Worm (Caenorhabditis elegans): Measurements from ENCODE around the gene C25G4.2.

C25G4.2 gene

DNA sequence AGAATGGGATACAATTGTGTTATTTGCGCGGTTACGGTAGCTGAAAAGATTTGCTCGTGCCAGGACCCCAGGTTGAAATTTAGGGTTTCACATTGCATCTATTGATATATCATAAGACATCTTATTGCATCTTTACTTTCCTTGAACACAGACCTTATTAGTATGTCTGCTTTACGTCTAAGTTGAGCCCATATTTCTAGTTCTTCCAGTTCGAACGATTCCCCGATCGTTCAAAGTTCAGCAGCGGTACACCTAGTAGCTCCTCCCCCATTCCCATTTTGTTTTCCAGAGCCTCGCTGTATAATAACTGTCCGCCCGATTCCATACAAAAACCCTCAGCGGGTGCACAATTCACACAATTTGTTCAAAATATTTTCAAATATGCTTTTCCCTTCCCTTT, 2.1 kb downstream of the C25G4.2 start, which contains the start of gene C25G4.17:
C25G4.17 (plus strand) TSS at position 301 of the 400 bp plus-strand sequence.
- TF ChIP-seq gmeb-2 (tag; optimal IDR thresholded peaks at IDR 0.05) (no peak), ceh-31 (tag; optimal IDR thresholded peaks at IDR 0.05) (no peak), ceh-19 (GFP tag; optimal IDR thresholded peaks at IDR 0.05) (no peak), fkh-6 (tag; optimal IDR thresholded peaks at IDR 0.05) (no peak), ceh-45 (GFP tag; IDR thresholded peaks at IDR 0.05) (no peak), ama-1 (optimal IDR thresholded peaks at IDR 0.05) (no peak), zip-5 (tag; optimal IDR thresholded peaks at IDR 0.05) (no peak), pag-3 (tag; optimal IDR thresholded peaks at IDR 0.05; ENCODE audit: borderline replicate concordance) (no peak), hlh-13 (GFP tag; optimal IDR thresholded peaks at IDR 0.05) (no peak), hlh-30 (tag; optimal IDR thresholded peaks at IDR 0.05; ENCODE audit: insufficient read depth) (no peak), nfya-1 (tag; optimal IDR thresholded peaks at IDR 0.05) (no peak), ceh-6 (GFP tag; optimal IDR thresholded peaks at IDR 0.05) (no peak), dmd-4 (tag; optimal IDR thresholded peaks at IDR 0.05; ENCODE audit: borderline replicate concordance) (no peak), pax-1 (tag; optimal IDR thresholded peaks at IDR 0.05) (no peak), unc-86 (tag; optimal IDR thresholded peaks at IDR 0.05) (no peak), ceh-30 (tag; optimal IDR thresholded peaks at IDR 0.05) (no peak), ceh-18 (tag; optimal IDR thresholded peaks at IDR 0.05) (no peak), K02D7.2 (tag; optimal IDR thresholded peaks at IDR 0.05) (no peak), sox-2 (GFP tag; IDR thresholded peaks at IDR 0.05) (no peak)

DNA sequence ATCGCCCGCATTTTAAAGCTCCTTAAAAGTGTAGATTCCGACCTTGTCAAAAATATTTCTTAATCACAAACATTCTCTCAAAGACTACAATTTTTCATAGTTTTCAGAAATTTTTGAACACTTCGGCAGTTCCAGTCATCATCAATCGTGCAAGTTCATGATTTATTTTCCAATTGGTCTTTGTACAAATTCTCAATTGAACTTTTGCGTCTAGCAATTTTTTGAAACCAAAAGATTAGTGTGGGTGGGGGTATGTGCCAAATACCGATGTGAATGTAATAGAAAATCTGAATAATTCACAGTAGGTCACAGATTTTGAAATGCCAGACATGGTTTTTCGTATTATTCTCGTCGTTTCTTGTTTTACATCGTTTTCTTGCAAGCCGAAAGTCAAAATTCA, 5.5 kb downstream of the C25G4.2 start, which contains the start of gene clec-185:
clec-185 (plus strand) TSS at position 301 of the 400 bp plus-strand sequence.
- TF ChIP-seq pha-4 (tag; optimal IDR thresholded peaks at IDR 0.05) = no peak
- no peak for TF ChIP-seq lin-11 (tag; optimal IDR thresholded peaks at IDR 0.05)

DNA sequence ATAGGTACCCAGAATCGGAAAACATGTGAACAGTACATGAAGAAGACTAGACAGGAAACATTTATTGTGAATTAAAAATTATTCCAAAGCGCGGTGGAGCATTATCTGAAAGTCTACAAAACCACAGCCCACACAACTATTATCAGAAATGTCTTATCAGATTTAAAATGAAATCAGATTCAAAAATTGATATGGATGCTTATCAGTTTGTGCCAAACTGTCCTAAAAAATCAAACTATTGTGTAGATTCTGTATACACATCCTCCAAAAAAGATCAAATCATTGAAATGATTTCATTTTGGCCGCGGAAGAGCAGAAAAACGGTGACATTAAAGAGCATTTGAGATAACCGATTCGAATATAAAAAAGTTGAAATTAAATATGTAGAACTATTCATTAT, 8.4 kb downstream of the C25G4.2 start, which contains the start of gene irg-4:
irg-4 (plus strand) TSS at position 392 of the 400 bp plus-strand sequence.
- no peak for TF ChIP-seq ets-4 (tag; optimal IDR thresholded peaks at IDR 0.05)
- no peak for TF ChIP-seq fax-1 (tag; optimal IDR thresholded peaks at IDR 0.05)
- no peak for TF ChIP-seq npax-4 (tag; optimal IDR thresholded peaks at IDR 0.05)
- no peak for TF ChIP-seq ceh-30 (tag; optimal IDR thresholded peaks at IDR 0.05)
- no peak for TF ChIP-seq ztf-16 (tag; optimal IDR thresholded peaks at IDR 0.05)
- peak; percentile 77 for TF ChIP-seq elt-2 (tag; optimal IDR thresholded peaks at IDR 0.05)
- TF ChIP-seq F13H6.1 (tag; optimal IDR thresholded peaks at IDR 0.05) = no peak
- TF ChIP-seq ceh-19 (GFP tag; optimal IDR thresholded peaks at IDR 0.05) = no peak

DNA sequence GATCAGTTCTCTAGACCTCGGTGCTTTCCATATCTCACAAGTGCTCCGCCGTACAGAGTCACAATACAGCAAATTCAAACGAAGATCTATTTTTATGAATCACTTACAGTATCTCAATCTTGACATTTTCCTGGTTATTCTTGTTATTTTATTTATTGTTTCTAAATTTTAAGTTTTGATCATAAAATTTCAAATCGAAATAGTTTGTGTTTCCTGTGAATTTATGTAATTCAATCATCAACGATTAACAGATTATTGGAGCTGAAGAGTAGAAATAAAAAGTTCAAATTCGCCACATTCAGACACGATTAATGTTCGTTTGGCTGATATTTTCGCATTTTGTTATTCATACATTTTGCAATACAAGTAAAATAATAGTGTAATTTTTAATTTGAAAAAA, 11.5 kb downstream of the C25G4.2 start, which contains the start of gene clec-184:
clec-184 (plus strand) TSS at position 301 of the 400 bp plus-strand sequence.
- TF ChIP-seq unc-86 (tag; optimal IDR thresholded peaks at IDR 0.05) (no peak), ceh-18 (tag; optimal IDR thresholded peaks at IDR 0.05) (no peak), unc-42 (tag; optimal IDR thresholded peaks at IDR 0.05) (no peak), nhr-232 (tag; optimal IDR thresholded peaks at IDR 0.05) (no peak)

DNA sequence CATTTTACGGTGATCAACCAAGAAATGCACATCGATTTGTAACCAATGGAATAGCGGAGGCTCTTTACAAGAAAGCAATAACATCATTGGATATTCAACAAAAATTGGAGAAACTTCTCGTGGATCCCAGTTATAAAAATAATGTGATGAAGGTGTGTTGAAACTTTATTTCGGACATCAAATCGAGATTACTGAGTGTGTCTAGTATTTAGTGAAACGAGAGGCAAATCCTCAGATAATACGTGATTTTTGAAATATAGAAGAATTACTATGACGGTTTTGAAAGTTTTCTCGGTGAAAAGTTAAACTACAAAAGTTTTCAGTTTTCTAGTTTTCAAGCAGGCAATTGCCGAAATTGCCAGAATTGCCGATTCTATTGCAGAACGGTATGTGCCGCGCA, 12.1 kb downstream of the C25G4.2 start:
- no peak for TF ChIP-seq hlh-13 (GFP tag; optimal IDR thresholded peaks at IDR 0.05)
- no peak for TF ChIP-seq unc-86 (tag; optimal IDR thresholded peaks at IDR 0.05)
- no peak for TF ChIP-seq C08G9.2 (tag; optimal IDR thresholded peaks at IDR 0.05)
- no peak for TF ChIP-seq hlh-15 (tag; optimal IDR thresholded peaks at IDR 0.05)
- no peak for TF ChIP-seq fax-1 (tag; optimal IDR thresholded peaks at IDR 0.05)
- TF ChIP-seq ama-1 (optimal IDR thresholded peaks at IDR 0.05) = no peak
- no peak for TF ChIP-seq unc-3 (GFP tag; conservative IDR thresholded peaks at IDR 0.05)
- TF ChIP-seq unc-3 (tag; optimal IDR thresholded peaks at IDR 0.05) = no peak
- TF ChIP-seq ref-2 (tag; optimal IDR thresholded peaks at IDR 0.05) = no peak
- TF ChIP-seq ceh-22 (tag; optimal IDR thresholded peaks at IDR 0.05) = no peak
- TF ChIP-seq ahr-1 (tag; optimal IDR thresholded peaks at IDR 0.05) = no peak
- TF ChIP-seq gmeb-2 (tag; optimal IDR thresholded peaks at IDR 0.05) = no peak
- TF ChIP-seq dmd-4 (tag; optimal IDR thresholded peaks at IDR 0.05; ENCODE audit: borderline replicate concordance) = no peak
- TF ChIP-seq pha-2 (tag; optimal IDR thresholded peaks at IDR 0.05) = no peak
- TF ChIP-seq nhr-232 (tag; optimal IDR thresholded peaks at IDR 0.05) = no peak
